Worm (Caenorhabditis elegans) whole organism, mixed stage, embryonic: ENCODE measurements around the gene F59A1.18.

Source experiments
- ces-1 ChIP-seq: fragments of 150-350 bp; optimal IDR thresholded peaks from 2 replicates; lab custom pipeline; 2014; ENCODE audit warnings: missing biosample characterization, missing genetic modification reagents, missing genetic modification characterization
- drap-1 ChIP-seq: fragments of 200-800 bp; sonication (Bioruptor generic); optimal IDR thresholded peaks from 3 replicates; lab custom pipeline; 2018; ENCODE audit warnings: mild to moderate bottlenecking, missing genetic modification characterization, missing compliant biosample characterization
- lin-32 ChIP-seq: fragments of 200-800 bp; sonication (Bioruptor generic); optimal IDR thresholded peaks from 2 replicates; lab custom pipeline; 2018; ENCODE audit warnings: mild to moderate bottlenecking, missing genetic modification characterization, missing compliant biosample characterization
- mep-1 ChIP-seq: fragments of 150-350 bp; optimal IDR thresholded peaks from 2 replicates; lab custom pipeline; 2017; ENCODE audit warnings: missing biosample characterization, missing genetic modification reagents, missing genetic modification characterization, inconsistent platforms
- nhr-12 ChIP-seq: fragments of 150-350 bp; optimal IDR thresholded peaks from 2 replicates; lab custom pipeline; 2014; ENCODE audit warnings: missing biosample characterization, missing genetic modification characterization
- nhr-76 ChIP-seq: sonication (generic microtip); optimal IDR thresholded peaks from 2 replicates; lab custom pipeline; 2017; ENCODE audit warnings: missing biosample characterization, missing genetic modification characterization
- pha-4 ChIP-seq: fragments of 150-350 bp; optimal IDR thresholded peaks from 2 replicates; lab custom pipeline; 2018; ENCODE audit warnings: missing biosample characterization, missing genetic modification reagents, missing genetic modification characterization
- unc-62 ChIP-seq: fragments of 150-350 bp; optimal IDR thresholded peaks from 2 replicates; lab custom pipeline; 2014; ENCODE audit warnings: missing biosample characterization, missing genetic modification reagents, missing genetic modification characterization
- zip-8 ChIP-seq: fragments of 150-350 bp; optimal IDR thresholded peaks from 2 replicates; lab custom pipeline; 2014; ENCODE audit warnings: missing biosample characterization, missing genetic modification characterization
- ztf-11 ChIP-seq: fragments of 150-350 bp; optimal IDR thresholded peaks from 2 replicates; lab custom pipeline; 2014; ENCODE audit warnings: missing biosample characterization, missing genetic modification characterization

DNA sequence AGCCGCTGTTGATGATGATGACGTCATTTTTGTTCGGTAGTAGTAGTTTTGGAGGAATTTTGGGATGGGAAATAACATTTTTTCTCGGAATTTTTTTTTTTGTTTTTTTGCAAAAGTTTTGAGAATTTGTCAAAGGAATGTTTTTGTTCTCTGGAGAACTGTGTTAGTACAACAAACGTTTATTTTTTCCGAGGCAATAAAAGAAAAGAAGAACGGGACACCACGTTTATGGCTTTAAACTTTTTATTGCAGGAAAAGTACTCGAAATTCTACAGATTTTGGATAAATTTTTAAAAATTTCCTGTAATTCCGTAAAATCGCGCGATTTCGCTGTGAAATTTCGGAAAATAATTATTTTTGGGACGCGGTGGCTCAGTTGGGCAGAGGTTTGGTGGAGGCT is 4.2 kb upstream of the F59A1.18 start, which contains the start of gene F59A1.13:
- no peak for TF ChIP-seq unc-62
- no peak for TF ChIP-seq pha-4 (tag; lab: Kevin White, UChicago)
- no peak for TF ChIP-seq lin-32 (GFP tag; lab: Kevin White, UChicago)
- TF ChIP-seq ztf-11 (tag; lab: Kevin White, UChicago), result no peak
- TF ChIP-seq drap-1 (GFP tag; lab: Kevin White, UChicago), result no peak
- TF ChIP-seq ces-1 (GFP tag; lab: Kevin White, UChicago), result no peak
- TF ChIP-seq nhr-12 (tag; lab: Kevin White, UChicago), result no peak
- TF ChIP-seq mep-1, result no peak
- TF ChIP-seq zip-8, result peak; percentile 24
- TF ChIP-seq nhr-76 (tag; lab: Kevin White, UChicago), result no peak
